Fruit fly (Drosophila melanogaster) whole organism, embryonic: ENCODE data around the gene Wbp2.

Experiments
- B-H2 ChIP-seq: fragments of 200-800 bp; sonication (Bioruptor generic); optimal IDR thresholded peaks from 2 replicates; lab custom pipeline; 2018; ENCODE audit warnings: missing biosample characterization, mild to moderate bottlenecking, missing genetic modification characterization
- Bdp1 ChIP-seq: fragments of 200-800 bp; sonication (Bioruptor generic); optimal IDR thresholded peaks from 3 replicates; lab custom pipeline; 2016; ENCODE audit warnings: missing biosample characterization, missing genetic modification characterization
- BtbVII ChIP-seq: fragments of 200-800 bp; sonication (Bioruptor generic); optimal IDR thresholded peaks from 3 replicates; lab custom pipeline; 2017; ENCODE audit warnings: missing biosample characterization, mild to moderate bottlenecking, missing genetic modification characterization
- CG11723 ChIP-seq: fragments of 200-800 bp; sonication (Bioruptor generic); optimal IDR thresholded peaks from 2 replicates; lab custom pipeline; 2017; ENCODE audit warnings: missing biosample characterization, mild to moderate bottlenecking, missing genetic modification characterization
- CG12155 ChIP-seq: fragments of 200-800 bp; sonication (Bioruptor generic); optimal IDR thresholded peaks from 3 replicates; lab custom pipeline; 2016; ENCODE audit warnings: missing biosample characterization, missing genetic modification characterization
- CG12942 ChIP-seq: fragments of 200-800 bp; sonication (Bioruptor generic); optimal IDR thresholded peaks from 3 replicates; lab custom pipeline; 2016; ENCODE audit warnings: missing biosample characterization, missing genetic modification characterization
- CG14050 ChIP-seq: fragments of 200-800 bp; sonication (Bioruptor generic); IDR thresholded peaks from 3 replicates; pipeline ENCODE4 v1.3.6; 2022; ENCODE audit warnings: missing biosample characterization, missing genetic modification characterization
- CG15601 ChIP-seq: fragments of 200-800 bp; sonication (Bioruptor generic); optimal IDR thresholded peaks from 3 replicates; lab custom pipeline; 2019; ENCODE audit warnings: missing biosample characterization, mild to moderate bottlenecking, missing genetic modification characterization, moderate library complexity
- CG15696 ChIP-seq: fragments of 200-800 bp; sonication (Bioruptor generic); optimal IDR thresholded peaks from 2 replicates; lab custom pipeline; 2019; ENCODE audit warnings: missing biosample characterization, mild to moderate bottlenecking, missing genetic modification characterization, moderate library complexity
- CG2116 ChIP-seq: fragments of 200-800 bp; sonication (Bioruptor generic); optimal IDR thresholded peaks from 3 replicates; lab custom pipeline; 2018; ENCODE audit warnings: missing biosample characterization, mild to moderate bottlenecking, missing genetic modification characterization
- CG34376 ChIP-seq: fragments of 200-800 bp; sonication (Bioruptor generic); optimal IDR thresholded peaks from 2 replicates; lab custom pipeline; 2018; ENCODE audit warnings: missing biosample characterization, mild to moderate bottlenecking, missing genetic modification characterization
- CG5180 ChIP-seq: fragments of 200-800 bp; sonication (Bioruptor generic); optimal IDR thresholded peaks from 3 replicates; lab custom pipeline; 2017; ENCODE audit warnings: missing biosample characterization, missing genetic modification characterization, mild to moderate bottlenecking, moderate library complexity, missing genetic modification reagents
- Dad ChIP-seq: fragments of 200-800 bp; sonication (Bioruptor generic); optimal IDR thresholded peaks from 3 replicates; lab custom pipeline; 2016; ENCODE audit warnings: missing biosample characterization, missing genetic modification characterization
- Ets65A ChIP-seq: fragments of 200-800 bp; sonication (Bioruptor generic); peaks from one replicate; lab custom pipeline; 2016; ENCODE audit warnings: missing biosample characterization, missing genetic modification characterization
- GATAe ChIP-seq: fragments of 200-800 bp; sonication (Bioruptor generic); conservative IDR thresholded peaks from 2 replicates; pipeline ENCODE4 v1.3.6; 2022; ENCODE audit warnings: missing biosample characterization, missing genetic modification characterization
- HmgZ ChIP-seq: fragments of 200-800 bp; sonication (Bioruptor generic); optimal IDR thresholded peaks from 2 replicates; lab custom pipeline; 2018; ENCODE audit warnings: missing biosample characterization, mild to moderate bottlenecking, missing genetic modification characterization
- Hmr ChIP-seq: fragments of 200-800 bp; sonication (Bioruptor generic); optimal IDR thresholded peaks from 3 replicates; lab custom pipeline; 2017; ENCODE audit warnings: mild to moderate bottlenecking, missing biosample characterization, missing genetic modification reagents, missing genetic modification characterization
- Hmx ChIP-seq: fragments of 200-800 bp; sonication (Bioruptor generic); optimal IDR thresholded peaks from 2 replicates; lab custom pipeline; 2016; ENCODE audit warnings: missing biosample characterization, missing genetic modification characterization
- Hr78 ChIP-seq, 2 experiments: fragments of 200-800 bp in 1 of 2; fragments of >200 bp in 1 of 2; sonication (Bioruptor generic) in 1 of 2; optimal IDR thresholded peaks; 2 replicates each; lab custom pipeline; 2017 to 2019; ENCODE audit warnings: missing biosample characterization in 2 of 2, missing genetic modification characterization in 2 of 2, mild to moderate bottlenecking in 1 of 2, moderate library complexity in 1 of 2
- Hsf ChIP-seq: fragments of 200-800 bp; sonication (Bioruptor generic); optimal IDR thresholded peaks from 3 replicates; lab custom pipeline; 2016; ENCODE audit warnings: missing biosample characterization, missing genetic modification characterization
- MBD-R2 ChIP-seq: fragments of 200-800 bp; sonication (Bioruptor generic); IDR thresholded peaks from 2 replicates; pipeline ENCODE4 v1.3.6; 2022; ENCODE audit warnings: missing biosample characterization, missing genetic modification characterization
- NC2α ChIP-seq: fragments of 200-800 bp; sonication (Bioruptor generic); optimal IDR thresholded peaks from 2 replicates; lab custom pipeline; 2016; ENCODE audit warnings: missing biosample characterization, missing genetic modification characterization
- PHDP ChIP-seq: fragments of 200-800 bp; sonication (Bioruptor generic); optimal IDR thresholded peaks from 3 replicates; lab custom pipeline; 2018; ENCODE audit warnings: missing biosample characterization, mild to moderate bottlenecking, missing genetic modification characterization, moderate library complexity
- Scr ChIP-seq: fragments of 200-800 bp; sonication (Bioruptor generic); IDR thresholded peaks from 2 replicates; pipeline ENCODE4 v1.3.6; 2022; ENCODE audit warnings: missing biosample characterization, missing genetic modification characterization; ENCODE audit not compliant: partially characterized antibody
- Sin3A ChIP-seq: fragments of >200 bp; optimal IDR thresholded peaks from 2 replicates; lab custom pipeline; 2018
- ash1 ChIP-seq: fragments of 200-800 bp; sonication (Bioruptor generic); optimal IDR thresholded peaks from 2 replicates; lab custom pipeline; 2018; ENCODE audit warnings: missing biosample characterization, mild to moderate bottlenecking, missing genetic modification characterization
- bcd ChIP-seq: fragments of 200-800 bp; sonication (Bioruptor generic); optimal IDR thresholded peaks from 2 replicates; lab custom pipeline; 2017; ENCODE audit warnings: missing biosample characterization, mild to moderate bottlenecking, missing genetic modification characterization
- bsh ChIP-seq, 2 experiments: fragments of 200-800 bp; sonication (Bioruptor generic); optimal IDR thresholded peaks; 2 replicates each; lab custom pipeline; 2017 to 2018; ENCODE audit warnings: mild to moderate bottlenecking in 2 of 2, missing biosample characterization in 2 of 2, missing genetic modification characterization in 2 of 2, moderate library complexity in 1 of 2
- cwo ChIP-seq: fragments of 200-800 bp; sonication (Bioruptor generic); optimal IDR thresholded peaks from 3 replicates; lab custom pipeline; 2017; ENCODE audit warnings: missing biosample characterization, missing genetic modification characterization, mild to moderate bottlenecking, moderate library complexity, missing genetic modification reagents
- disco-r ChIP-seq: fragments of 200-800 bp; sonication (Bioruptor generic); optimal IDR thresholded peaks from 2 replicates; lab custom pipeline; 2016; ENCODE audit warnings: missing biosample characterization, missing genetic modification characterization
- dmrt11E ChIP-seq: fragments of 200-800 bp; sonication (Bioruptor generic); optimal IDR thresholded peaks from 3 replicates; lab custom pipeline; 2018; ENCODE audit warnings: missing biosample characterization, mild to moderate bottlenecking, missing genetic modification characterization, moderate library complexity
- esg ChIP-seq: fragments of 200-800 bp; sonication (Bioruptor generic); conservative IDR thresholded peaks from 2 replicates; pipeline ENCODE4 v1.3.6; 2022; ENCODE audit warnings: missing biosample characterization, missing genetic modification characterization
- exex ChIP-seq: fragments of 200-800 bp; sonication (Bioruptor generic); optimal IDR thresholded peaks from 4 replicates; lab custom pipeline; 2018; ENCODE audit warnings: missing biosample characterization, mild to moderate bottlenecking, missing genetic modification characterization, moderate library complexity
- grn ChIP-seq: fragments of 200-800 bp; sonication (Bioruptor generic); optimal IDR thresholded peaks from 3 replicates; lab custom pipeline; 2017; ENCODE audit warnings: missing biosample characterization, missing genetic modification characterization
- kni ChIP-seq: fragments of 200-800 bp; sonication (Bioruptor generic); optimal IDR thresholded peaks from 3 replicates; lab custom pipeline; 2017; ENCODE audit warnings: mild to moderate bottlenecking, missing biosample characterization, missing genetic modification reagents, missing genetic modification characterization
- lola ChIP-seq, 3 experiments: fragments of >200 bp in 2 of 3; fragments of 200-800 bp in 1 of 3; sonication (Bioruptor generic) in 1 of 3; optimal IDR thresholded peaks; 2 replicates each; lab custom pipeline; 2017 to 2019; ENCODE audit warnings: missing biosample characterization in 3 of 3, missing genetic modification characterization in 3 of 3, mild to moderate bottlenecking in 1 of 3, moderate library complexity in 1 of 3
- mirr ChIP-seq: fragments of 200-800 bp; sonication (Bioruptor generic); optimal IDR thresholded peaks from 3 replicates; lab custom pipeline; 2018; ENCODE audit warnings: missing biosample characterization, mild to moderate bottlenecking, missing genetic modification characterization
- mld ChIP-seq: fragments of 200-800 bp; sonication (Bioruptor generic); IDR thresholded peaks from 3 replicates; pipeline ENCODE4 v1.3.6; 2022; ENCODE audit warnings: missing biosample characterization, missing genetic modification characterization; ENCODE audit not compliant: partially characterized antibody
- nmo ChIP-seq: fragments of 200-800 bp; sonication (Bioruptor generic); optimal IDR thresholded peaks from 2 replicates; lab custom pipeline; 2018; ENCODE audit warnings: missing biosample characterization, mild to moderate bottlenecking, missing genetic modification characterization, moderate library complexity
- odd ChIP-seq: fragments of 200-800 bp; sonication (Bioruptor generic); optimal IDR thresholded peaks from 2 replicates; lab custom pipeline; 2017; ENCODE audit warnings: missing biosample characterization, mild to moderate bottlenecking, missing genetic modification characterization
- pan ChIP-seq, 4 experiments: fragments of >200 bp in 3 of 4; fragments of 200-800 bp in 1 of 4; sonication (Bioruptor generic) in 1 of 4; optimal IDR thresholded peaks in 3 of 4; IDR thresholded peaks in 1 of 4; 2 replicates each; pipeline versions ENCODE4 v1.3.6 to Lab custom; 2017 to 2022; ENCODE audit warnings: missing biosample characterization in 2 of 4, missing genetic modification characterization in 2 of 4, mixed read lengths in 1 of 4
- pzg ChIP-seq: fragments of 200-800 bp; sonication (Bioruptor generic); optimal IDR thresholded peaks from 3 replicates; lab custom pipeline; 2018; ENCODE audit warnings: missing biosample characterization, mild to moderate bottlenecking, missing genetic modification characterization, moderate library complexity
- run ChIP-seq: fragments of 200-800 bp; sonication (Bioruptor generic); optimal IDR thresholded peaks from 3 replicates; lab custom pipeline; 2018; ENCODE audit warnings: missing biosample characterization, mild to moderate bottlenecking, missing genetic modification characterization
- schlank ChIP-seq: fragments of 200-800 bp; sonication (Bioruptor generic); optimal IDR thresholded peaks from 2 replicates; lab custom pipeline; 2018; ENCODE audit warnings: missing biosample characterization, mild to moderate bottlenecking, missing genetic modification characterization
- scrt ChIP-seq: fragments of 200-800 bp; sonication (Bioruptor generic); optimal IDR thresholded peaks from 2 replicates; lab custom pipeline; 2018; ENCODE audit warnings: missing biosample characterization, mild to moderate bottlenecking, missing genetic modification characterization, moderate library complexity
- sob ChIP-seq: fragments of 200-800 bp; sonication (Bioruptor generic); IDR thresholded peaks from 2 replicates; pipeline ENCODE4 v1.3.6; 2022; ENCODE audit warnings: missing biosample characterization, missing genetic modification characterization
- sug ChIP-seq: fragments of 200-800 bp; optimal IDR thresholded peaks from 2 replicates; lab custom pipeline; 2019; ENCODE audit warnings: missing biosample characterization, mild to moderate bottlenecking, missing genetic modification characterization, moderate library complexity
- wor ChIP-seq: fragments of 200-800 bp; sonication (Bioruptor generic); IDR thresholded peaks from 2 replicates; pipeline ENCODE4 v1.3.6; 2022; ENCODE audit warnings: missing biosample characterization, missing genetic modification characterization

Wbp2 gene

dm6 chr3L:12874211-12874610, 24.2 kb downstream of the Wbp2 start (continued):
- TF ChIP-seq esg (GFP tag; lab: Robert Waterston, UW) (peak; percentile 30; the same call in 1 of the 2 replicates), CG14050 (GFP tag; lab: Robert Waterston, UW) (no peak), Bdp1 (GFP tag; lab: Kevin White, UChicago) (no peak), CG2116 (GFP tag; lab: Kevin White, UChicago) (no peak), Hmr (GFP tag; lab: Kevin White, UChicago) (peak; percentile 56), Sin3A (lab: Kevin White, UChicago) (no peak), run (tag; lab: Kevin White, UChicago) (no peak), dmrt11E (tag; lab: Kevin White, UChicago) (no peak), CG12942 (GFP tag; lab: Kevin White, UChicago) (no peak), pzg (no peak), Hr78 (GFP tag; optimal IDR thresholded peaks at IDR 0.05; lab: Kevin White, UChicago) (no peak), CG11723 (no peak), CG12155 (no peak), disco-r (GFP tag; lab: Kevin White, UChicago) (no peak), nmo (GFP tag; lab: Kevin White, UChicago) (no peak), lola (GFP tag; optimal IDR thresholded peaks at IDR 0.05; lab: Kevin White, UChicago) (no peak), Hsf (GFP tag; lab: Kevin White, UChicago) (no peak), Ets65A (GFP tag; lab: Kevin White, UChicago) (peak; percentile 93), Hmx (no peak), bcd (GFP tag; lab: Kevin White, UChicago) (peak; percentile 6)

dm6 chr3L:12884680-12885079, 34.7 kb downstream of the Wbp2 start, which contains the start of gene CG14120:
TSS of gene CG14120 (plus strand) at chr3L:12885039.
- TF ChIP-seq Dad (no peak), cwo (GFP tag; lab: Kevin White, UChicago) (peak; percentile 53), mld (GFP tag; lab: Robert Waterston, UW) (no peak), sob (GFP tag; lab: Robert Waterston, UW) (no peak), bsh (GFP tag; optimal IDR thresholded peaks at IDR 0.05; lab: Kevin White, UChicago) (no peak), mirr (peak; percentile 10), CG15696 (tag; lab: Kevin White, UChicago) (no peak), wor (GFP tag; lab: Robert Waterston, UW) (no peak), sug (tag; lab: Kevin White, UChicago) (peak; percentile 70), GATAe (GFP tag; lab: Robert Waterston, UW) (peak; percentile 78), grn (peak; percentile 60), CG34376 (peak; percentile 48), exex (tag; lab: Kevin White, UChicago) (peak; percentile 91)

dm6 chr3L:12889353-12889820, 39.4 kb downstream of the Wbp2 start, which contains the start of gene CG43894:
TSS of gene CG43894 (plus strand) at chr3L:12889770.
- peak; percentile 2 for TF ChIP-seq HmgZ (tag; lab: Kevin White, UChicago)
- TF ChIP-seq odd (GFP tag; lab: Kevin White, UChicago) = peak; percentile 16
- peak; percentile 40 for TF ChIP-seq BtbVII (GFP tag; lab: Kevin White, UChicago)
- TF ChIP-seq MBD-R2 (GFP tag; lab: Robert Waterston, UW) = no peak
- TF ChIP-seq schlank (tag; lab: Kevin White, UChicago) = peak; percentile 9
- no peak for TF ChIP-seq Scr (GFP tag; lab: Robert Waterston, UW)
- TF ChIP-seq B-H2 (GFP tag; lab: Kevin White, UChicago) = peak; percentile 16
- TF ChIP-seq PHDP (tag; lab: Kevin White, UChicago) = peak; percentile 44
- TF ChIP-seq CG5180 = no peak
- no peak for TF ChIP-seq NC2α (GFP tag; lab: Kevin White, UChicago)
- TF ChIP-seq pan (optimal IDR thresholded peaks at IDR 0.05; lab: Kevin White, UChicago) = no peak
- TF ChIP-seq pan (GFP tag; optimal IDR thresholded peaks at IDR 0.05 in 1 of 2, IDR thresholded peaks at IDR 0.05 in 1 of 2) = no peak
- peak; percentile 9 for TF ChIP-seq scrt
- no peak for TF ChIP-seq CG15601 (tag; lab: Kevin White, UChicago)
- no peak for TF ChIP-seq kni (GFP tag; lab: Kevin White, UChicago)
- TF ChIP-seq ash1 (GFP tag; lab: Kevin White, UChicago) = no peak
- TF ChIP-seq cwo (GFP tag; lab: Kevin White, UChicago) = peak; percentile 99
